Worm (Caenorhabditis elegans) whole organism, early embryonic: ENCODE measurements around the gene fbxa-164.
"Not testable (repeated sequence)": the region's sequence is repeated elsewhere in the genome, so short reads cannot be mapped to it uniquely, and the experiment has no call there.

ENCODE experiments used
- ama-1 ChIP-seq: fragments of 150-350 bp; optimal IDR thresholded peaks from 2 replicates; lab custom pipeline; 2014
- ceh-13 ChIP-seq: fragments of 200-800 bp; sonication (Bioruptor generic); optimal IDR thresholded peaks from 2 replicates; lab custom pipeline; 2018; ENCODE audit warnings: mild to moderate bottlenecking, missing genetic modification characterization, missing compliant biosample characterization
- ceh-36 ChIP-seq: sonication (generic microtip); optimal IDR thresholded peaks from 2 replicates; lab custom pipeline; 2016; ENCODE audit warnings: missing genetic modification characterization, inconsistent platforms, missing compliant biosample characterization
- ets-7 ChIP-seq: sonication (generic microtip); optimal IDR thresholded peaks from 2 replicates; lab custom pipeline; 2016; ENCODE audit warnings: missing genotype, missing genetic modification characterization, missing compliant biosample characterization
- flt-1 ChIP-seq: fragments of 200-800 bp; sonication (Bioruptor generic); IDR thresholded peaks from 2 replicates; pipeline ENCODE4 v1.3.6; 2022; ENCODE audit warnings: missing genetic modification characterization, missing compliant biosample characterization
- hmbx-1 ChIP-seq: sonication (generic microtip); optimal IDR thresholded peaks from 2 replicates; lab custom pipeline; 2016; ENCODE audit warnings: mild to moderate bottlenecking, missing genetic modification characterization, missing compliant biosample characterization
- hnd-1 ChIP-seq: sonication (generic microtip); optimal IDR thresholded peaks from 2 replicates; lab custom pipeline; 2016; ENCODE audit warnings: missing genetic modification characterization, missing compliant biosample characterization
- pes-1 ChIP-seq: fragments of 200-800 bp; sonication (Bioruptor generic); IDR thresholded peaks from 2 replicates; pipeline ENCODE4 v1.3.6; 2022; ENCODE audit warnings: missing genetic modification reagents, missing genetic modification characterization, missing compliant biosample characterization
- tbx-11 ChIP-seq: fragments of 200-800 bp; sonication (Bioruptor generic); IDR thresholded peaks from 2 replicates; pipeline ENCODE4 v1.3.6; 2022; ENCODE audit warnings: missing genetic modification characterization, missing compliant biosample characterization
- tra-4 ChIP-seq: sonication (generic microtip); optimal IDR thresholded peaks from 2 replicates; lab custom pipeline; 2017; ENCODE audit warnings: missing genetic modification characterization, missing compliant biosample characterization

- not testable (repeated sequence) for TF ChIP-seq tra-4 (tag; lab: Kevin White, UChicago); hmbx-1 (tag; lab: Kevin White, UChicago); ceh-36; tbx-11 (GFP tag; lab: Robert Waterston, UW); ama-1 (lab: Kevin White, UChicago); ceh-13 (GFP tag; lab: Kevin White, UChicago); hnd-1 (tag; lab: Kevin White, UChicago); pes-1 (GFP tag; lab: Robert Waterston, UW); flt-1 (GFP tag; lab: Robert Waterston, UW); ets-7 (tag; lab: Kevin White, UChicago)
Observed at ce11 chrII:1636392-1636791, 22.5 kb upstream of the fbxa-164 start, which contains the start of gene srg-20.
